Fruit fly (Drosophila melanogaster): ENCODE results near the gene CG12438.

Gene CG12438

dm6 chr2L:8719757-8720156 lies 32.3 kb upstream of the CG12438 start:
- TF ChIP-seq pan (optimal IDR thresholded peaks at IDR 0.05) (no peak), usp (GFP tag; optimal IDR thresholded peaks at IDR 0.05) (no peak), CG8478 (optimal IDR thresholded peaks at IDR 0.05) (no peak), Dll (optimal IDR thresholded peaks at IDR 0.05) (no peak), EcR (GFP tag; optimal IDR thresholded peaks at IDR 0.05) (no peak), psq (optimal IDR thresholded peaks at IDR 0.05) (no peak)

- TF ChIP-seq pan (optimal IDR thresholded peaks at IDR 0.05), result no peak
- no peak for TF ChIP-seq Dll (optimal IDR thresholded peaks at IDR 0.05)
- TF ChIP-seq usp (GFP tag; optimal IDR thresholded peaks at IDR 0.05), result no peak
- no peak for TF ChIP-seq CG8478 (optimal IDR thresholded peaks at IDR 0.05)
- TF ChIP-seq psq (optimal IDR thresholded peaks at IDR 0.05), result no peak
- TF ChIP-seq EcR (GFP tag; optimal IDR thresholded peaks at IDR 0.05), result no peak
Measured at dm6 chr2L:8721028-8721427, 31.1 kb upstream of the CG12438 start.

- TF ChIP-seq EcR (GFP tag; optimal IDR thresholded peaks at IDR 0.05) (no peak), pan (optimal IDR thresholded peaks at IDR 0.05) (no peak), psq (optimal IDR thresholded peaks at IDR 0.05) (no peak), CG8478 (optimal IDR thresholded peaks at IDR 0.05) (no peak), Dll (optimal IDR thresholded peaks at IDR 0.05) (no peak), usp (GFP tag; optimal IDR thresholded peaks at IDR 0.05) (no peak)
Measured at dm6 chr2L:8732702-8733101, 19.4 kb upstream of the CG12438 start.

dm6 chr2L:8734304-8734703 lies 17.8 kb upstream of the CG12438 start:
- TF ChIP-seq EcR (GFP tag; optimal IDR thresholded peaks at IDR 0.05), result no peak
- no peak for TF ChIP-seq usp (GFP tag; optimal IDR thresholded peaks at IDR 0.05)
- TF ChIP-seq pan (optimal IDR thresholded peaks at IDR 0.05), result no peak
- no peak for TF ChIP-seq Dll (optimal IDR thresholded peaks at IDR 0.05)
- no peak for TF ChIP-seq CG8478 (optimal IDR thresholded peaks at IDR 0.05)
- TF ChIP-seq psq (optimal IDR thresholded peaks at IDR 0.05), result no peak

- TF ChIP-seq psq (optimal IDR thresholded peaks at IDR 0.05), result no peak
- TF ChIP-seq CG8478 (optimal IDR thresholded peaks at IDR 0.05), result no peak
- TF ChIP-seq EcR (GFP tag; optimal IDR thresholded peaks at IDR 0.05), result no peak
- TF ChIP-seq pan (optimal IDR thresholded peaks at IDR 0.05), result no peak
- TF ChIP-seq Dll (optimal IDR thresholded peaks at IDR 0.05), result no peak
- TF ChIP-seq usp (GFP tag; optimal IDR thresholded peaks at IDR 0.05), result no peak
Measured at dm6 chr2L:8734998-8735397, 17.1 kb upstream of the CG12438 start.

dm6 chr2L:8735572-8735996 lies 16.5 kb upstream of the CG12438 start:
- TF ChIP-seq pan (optimal IDR thresholded peaks at IDR 0.05) (no peak), CG8478 (optimal IDR thresholded peaks at IDR 0.05) (no peak), psq (optimal IDR thresholded peaks at IDR 0.05) (no peak), usp (GFP tag; optimal IDR thresholded peaks at IDR 0.05) (no peak), Dll (optimal IDR thresholded peaks at IDR 0.05) (no peak), EcR (GFP tag; optimal IDR thresholded peaks at IDR 0.05) (peak in 1 of 2 experiments; percentile 16)

- no peak for TF ChIP-seq usp (GFP tag; optimal IDR thresholded peaks at IDR 0.05)
- no peak for TF ChIP-seq psq (optimal IDR thresholded peaks at IDR 0.05)
- no peak for TF ChIP-seq EcR (GFP tag; optimal IDR thresholded peaks at IDR 0.05)
- TF ChIP-seq Dll (optimal IDR thresholded peaks at IDR 0.05), result no peak
- TF ChIP-seq pan (optimal IDR thresholded peaks at IDR 0.05), result no peak
- TF ChIP-seq CG8478 (optimal IDR thresholded peaks at IDR 0.05), result no peak
Measured at dm6 chr2L:8736383-8736782, 15.7 kb upstream of the CG12438 start.

dm6 chr2L:8738253-8738665 lies 13.8 kb upstream of the CG12438 start:
- no peak for TF ChIP-seq CG8478 (optimal IDR thresholded peaks at IDR 0.05)
- no peak for TF ChIP-seq EcR (GFP tag; optimal IDR thresholded peaks at IDR 0.05)
- TF ChIP-seq psq (optimal IDR thresholded peaks at IDR 0.05), result no peak
- TF ChIP-seq pan (optimal IDR thresholded peaks at IDR 0.05), result no peak
- TF ChIP-seq usp (GFP tag; optimal IDR thresholded peaks at IDR 0.05), result no peak
- no peak for TF ChIP-seq Dll (optimal IDR thresholded peaks at IDR 0.05)

- TF ChIP-seq Dll (optimal IDR thresholded peaks at IDR 0.05), result no peak
- TF ChIP-seq EcR (GFP tag; optimal IDR thresholded peaks at IDR 0.05), result peak; percentile 20 to 87
Measured at dm6 chr2L:8739984-8740756, 11.9 kb upstream of the CG12438 start, which contains the start of gene raw. Gene raw, minus strand, starts transcription at chr2L:8740660.

- TF ChIP-seq usp (GFP tag; optimal IDR thresholded peaks at IDR 0.05), result no peak
- TF ChIP-seq EcR (GFP tag; optimal IDR thresholded peaks at IDR 0.05), result no peak
- TF ChIP-seq Dll (optimal IDR thresholded peaks at IDR 0.05), result no peak
- no peak for TF ChIP-seq pan (optimal IDR thresholded peaks at IDR 0.05)
- no peak for TF ChIP-seq CG8478 (optimal IDR thresholded peaks at IDR 0.05)
- no peak for TF ChIP-seq psq (optimal IDR thresholded peaks at IDR 0.05)
Measured at dm6 chr2L:8740757-8741278, 11.3 kb upstream of the CG12438 start.

dm6 chr2L:8743082-8743481 lies 9.0 kb upstream of the CG12438 start:
- TF ChIP-seq EcR (GFP tag; optimal IDR thresholded peaks at IDR 0.05) (no peak), Dll (optimal IDR thresholded peaks at IDR 0.05) (no peak), usp (GFP tag; optimal IDR thresholded peaks at IDR 0.05) (no peak), psq (optimal IDR thresholded peaks at IDR 0.05) (no peak), CG8478 (optimal IDR thresholded peaks at IDR 0.05) (no peak), pan (optimal IDR thresholded peaks at IDR 0.05) (no peak)

- no peak for TF ChIP-seq Dll (optimal IDR thresholded peaks at IDR 0.05)
- no peak for TF ChIP-seq pan (optimal IDR thresholded peaks at IDR 0.05)
- no peak for TF ChIP-seq usp (GFP tag; optimal IDR thresholded peaks at IDR 0.05)
- no peak for TF ChIP-seq psq (optimal IDR thresholded peaks at IDR 0.05)
- TF ChIP-seq CG8478 (optimal IDR thresholded peaks at IDR 0.05), result no peak
- TF ChIP-seq EcR (GFP tag; optimal IDR thresholded peaks at IDR 0.05), result no peak
Measured at dm6 chr2L:8746350-8746759, 5.7 kb upstream of the CG12438 start.
